Worm (Caenorhabditis elegans) whole organism, young adult: ENCODE data around the gene Y22D7AL.15.

Experiments
- F57C9.4 ChIP-seq: sonication (generic microtip); optimal IDR thresholded peaks from 2 replicates; lab custom pipeline; 2017; ENCODE audit warnings: mild to moderate bottlenecking, missing genetic modification characterization, missing compliant biosample characterization
- ama-1 ChIP-seq, 3 experiments: fragments of 150-350 bp in 1 of 3; sonication (generic microtip) in 2 of 3; optimal IDR thresholded peaks; 2 replicates each; lab custom pipeline; 2014 to 2018; ENCODE audit warnings: missing biosample characterization in 2 of 3, missing genetic modification characterization in 2 of 3, missing genetic modification reagents in 2 of 3
- attf-6 ChIP-seq: fragments of 200-800 bp; sonication (Bioruptor generic); IDR thresholded peaks from 2 replicates; pipeline ENCODE4 v1.3.6; 2022; ENCODE audit warnings: missing genetic modification reagents, missing genetic modification characterization, missing compliant biosample characterization
- tbx-9 ChIP-seq: sonication (generic microtip); optimal IDR thresholded peaks from 2 replicates; lab custom pipeline; 2016; ENCODE audit warnings: borderline replicate concordance, missing genetic modification characterization, inconsistent platforms, missing compliant biosample characterization

- no peak for TF ChIP-seq tbx-9 (tag; lab: Kevin White, UChicago)
- TF ChIP-seq ama-1 (optimal IDR thresholded peaks at IDR 0.05; lab: Kevin White, UChicago): no peak
- TF ChIP-seq ama-1 (GFP tag; optimal IDR thresholded peaks at IDR 0.05; lab: Kevin White, UChicago): no peak
- no peak for TF ChIP-seq attf-6
- TF ChIP-seq F57C9.4 (tag; lab: Kevin White, UChicago): no peak
Measured at ce11 chrIII:1612974-1613568, 46.6 kb downstream of the Y22D7AL.15 start.
